Worm (Caenorhabditis elegans): ENCODE measurements around the gene B0496.11.

DNA sequence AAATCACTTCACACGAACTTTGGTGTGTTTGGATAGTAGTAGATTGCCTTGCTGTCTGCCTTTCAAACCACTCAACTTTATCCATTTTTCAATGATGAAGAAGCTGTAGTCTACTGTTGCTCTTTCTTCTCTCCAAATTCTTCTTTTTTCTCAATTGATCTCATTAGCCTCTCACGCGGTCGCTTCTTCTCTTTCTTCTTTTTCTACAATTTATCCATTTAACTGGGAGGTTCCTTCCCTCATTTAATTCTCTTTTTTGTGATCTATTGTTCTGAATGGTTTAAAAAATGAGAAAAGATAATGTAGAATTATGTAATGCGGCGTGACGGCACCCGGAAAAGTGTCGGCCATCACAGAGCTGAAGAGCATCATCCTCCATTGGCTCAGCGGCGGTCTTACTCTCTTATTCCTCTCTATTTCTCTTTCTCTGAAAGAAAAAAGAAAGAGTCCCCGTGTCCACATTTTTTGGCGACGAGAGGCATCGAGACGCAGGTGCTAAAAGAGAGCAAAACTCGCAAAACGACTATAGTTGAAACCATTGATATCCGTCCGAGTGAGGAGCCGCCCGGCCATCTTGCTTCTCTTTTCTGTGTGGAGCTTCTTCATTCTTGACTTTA, 33.1 kb downstream of the B0496.11 start:
- TF ChIP-seq tbx-11 (GFP tag; IDR thresholded peaks at IDR 0.05) (no peak), B0310.2 (tag; optimal IDR thresholded peaks at IDR 0.05) (no peak), F13C5.2 (tag; optimal IDR thresholded peaks at IDR 0.05) (no peak), hnd-1 (tag; optimal IDR thresholded peaks at IDR 0.05) (no peak), aly-1 (tag; optimal IDR thresholded peaks at IDR 0.05) (no peak), ama-1 (optimal IDR thresholded peaks at IDR 0.05) (no peak), flt-1 (GFP tag; IDR thresholded peaks at IDR 0.05) (no peak), scrt-1 (GFP tag; IDR thresholded peaks at IDR 0.05) (no peak), ceh-13 (GFP tag; optimal IDR thresholded peaks at IDR 0.05) (no peak), pes-1 (GFP tag; IDR thresholded peaks at IDR 0.05) (no peak), tra-4 (tag; optimal IDR thresholded peaks at IDR 0.05) (no peak), hmg-4 (GFP tag; optimal IDR thresholded peaks at IDR 0.05) (no peak)

Data from whole organism, early embryonic.